Worm (Caenorhabditis elegans): ENCODE results near the gene srbc-20.

- TF ChIP-seq elt-2 (tag; optimal IDR thresholded peaks at IDR 0.05), result no peak
- TF ChIP-seq ceh-9 (tag; optimal IDR thresholded peaks at IDR 0.05), result no peak
- no peak for TF ChIP-seq skn-1 (tag; optimal IDR thresholded peaks at IDR 0.05)
- TF ChIP-seq unc-39 (tag; optimal IDR thresholded peaks at IDR 0.05), result no peak
- no peak for TF ChIP-seq nhr-237 (tag; optimal IDR thresholded peaks at IDR 0.05)
- TF ChIP-seq mdl-1 (tag; optimal IDR thresholded peaks at IDR 0.05), result no peak
- TF ChIP-seq R02D3.7 (tag; optimal IDR thresholded peaks at IDR 0.05), result no peak
- TF ChIP-seq ceh-16 (tag; optimal IDR thresholded peaks at IDR 0.05), result no peak
- TF ChIP-seq lsy-12 (tag; optimal IDR thresholded peaks at IDR 0.05), result no peak
- no peak for TF ChIP-seq snpc-4 (tag; optimal IDR thresholded peaks at IDR 0.05)
Measured at ce11 chrV:2174465-2174864, 27.6 kb downstream of the srbc-20 start.
